Fruit fly (Drosophila melanogaster): ENCODE data around the gene Marcal1.

Gene Marcal1

dm6 chr2L:4982098-4982646 is 26.9 kb downstream of the Marcal1 start:
- TF ChIP-seq hkb (optimal IDR thresholded peaks at IDR 0.05) = no peak
- TF ChIP-seq hkb (GFP tag; IDR thresholded peaks at IDR 0.05) = no peak
- TF ChIP-seq onecut (GFP tag; IDR thresholded peaks at IDR 0.05) = peak; percentile 60
- no peak for TF ChIP-seq kah (GFP tag; optimal IDR thresholded peaks at IDR 0.05)
- no peak for TF ChIP-seq lov (optimal IDR thresholded peaks at IDR 0.05)
- 0 out of 3 replicates have a peak, but pooled peaks have one; percentile 42 for TF ChIP-seq lov (GFP tag; IDR thresholded peaks at IDR 0.05)
- TF ChIP-seq scrt (GFP tag; optimal IDR thresholded peaks at IDR 0.05) = peak; percentile 58
- TF ChIP-seq CG10431 (GFP tag; optimal IDR thresholded peaks at IDR 0.05) = no peak
- TF ChIP-seq Med (GFP tag) = peak; percentile 78
- peak; percentile 61 for TF ChIP-seq sens (GFP tag)
- TF ChIP-seq Ets65A (GFP tag) = peak; percentile 88

DNA sequence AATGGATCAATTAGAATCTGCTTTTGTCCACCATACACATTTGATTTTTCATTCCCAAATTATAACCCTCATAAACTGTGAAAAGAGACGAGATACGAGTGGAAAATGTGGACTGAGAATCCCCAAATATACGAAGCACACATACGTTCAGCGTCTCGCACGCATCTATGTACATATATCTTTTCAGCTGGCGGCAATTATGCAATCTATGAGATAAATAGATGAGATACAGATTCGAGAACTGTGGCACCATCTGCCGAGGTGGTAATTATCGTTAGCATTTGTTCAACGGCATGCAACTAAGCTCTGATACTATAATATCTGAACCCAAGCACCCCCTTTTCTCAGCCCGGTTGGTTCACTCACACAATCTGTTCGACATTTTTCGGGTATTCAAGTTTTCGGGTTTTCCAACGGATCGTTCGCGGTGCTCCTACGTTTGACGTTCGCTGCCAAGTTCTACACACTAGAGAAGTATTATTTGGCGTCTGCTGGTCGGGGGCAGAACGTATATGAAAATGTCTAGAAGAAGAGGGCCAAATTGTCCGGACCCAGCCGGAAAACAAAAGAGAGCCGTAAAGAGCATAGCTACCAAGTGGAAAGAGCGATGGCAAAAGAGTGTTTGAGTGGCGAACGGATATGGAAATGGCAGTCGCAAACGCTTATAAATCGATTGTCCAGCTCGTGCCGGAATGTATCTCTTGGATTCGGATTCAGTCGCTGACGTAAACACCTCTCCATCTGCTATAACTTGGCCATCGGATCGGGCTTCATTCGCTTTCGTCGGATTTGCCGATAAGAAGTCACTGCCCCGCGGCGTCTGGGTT is 39.9 kb downstream of the Marcal1 start:
- no peak for TF ChIP-seq CG34376 (GFP tag; optimal IDR thresholded peaks at IDR 0.05)
- no peak for TF ChIP-seq CG1792 (GFP tag; optimal IDR thresholded peaks at IDR 0.05)
- TF ChIP-seq CG6854 (GFP tag; optimal IDR thresholded peaks at IDR 0.05) = no peak
- TF ChIP-seq Dbx (GFP tag; IDR thresholded peaks at IDR 0.05) = no peak
- no peak for TF ChIP-seq Dip3 (GFP tag; optimal IDR thresholded peaks at IDR 0.05)
- no peak for TF ChIP-seq ham (GFP tag; IDR thresholded peaks at IDR 0.05)
- peak; percentile 11; the same call in 1 of the 2 replicates for TF ChIP-seq CG32532 (GFP tag; IDR thresholded peaks at IDR 0.05)
- TF ChIP-seq HmgZ (tag; optimal IDR thresholded peaks at IDR 0.05) = no peak
- no peak for TF ChIP-seq stc (GFP tag; IDR thresholded peaks at IDR 0.05)
- TF ChIP-seq CG13296 (GFP tag; optimal IDR thresholded peaks at IDR 0.05) = peak; percentile 11
- TF ChIP-seq Jarid2 (GFP tag; optimal IDR thresholded peaks at IDR 0.05) = no peak
- no peak for TF ChIP-seq fru (optimal IDR thresholded peaks at IDR 0.05)
- TF ChIP-seq zen (tag; optimal IDR thresholded peaks at IDR 0.05) = no peak
- no peak for TF ChIP-seq CG9817 (tag; optimal IDR thresholded peaks at IDR 0.05)
- TF ChIP-seq CG15479 (GFP tag; optimal IDR thresholded peaks at IDR 0.05) = peak; percentile 35
- TF ChIP-seq Trl (optimal IDR thresholded peaks at IDR 0.05) = peak; percentile 52 to 77
- no peak for TF ChIP-seq Trl (GFP tag; optimal IDR thresholded peaks at IDR 0.05)
- no peak for TF ChIP-seq maf-S (GFP tag; optimal IDR thresholded peaks at IDR 0.05)
- no peak for TF ChIP-seq CG15696 (tag; optimal IDR thresholded peaks at IDR 0.05)
- no peak for TF ChIP-seq CG16779 (GFP tag; IDR thresholded peaks at IDR 0.05)
- TF ChIP-seq Fer2 (tag; optimal IDR thresholded peaks at IDR 0.05) = no peak
- peak; percentile 33 for TF ChIP-seq CG10543 (GFP tag; optimal IDR thresholded peaks at IDR 0.05)
- TF ChIP-seq Scr (GFP tag; IDR thresholded peaks at IDR 0.05; ENCODE audit: partially characterized antibody) = peak; percentile 22; the same call in 1 of the 2 replicates
- no peak for TF ChIP-seq CG14710 (tag; optimal IDR thresholded peaks at IDR 0.05)
- TF ChIP-seq Drgx (GFP tag; IDR thresholded peaks at IDR 0.05) = no peak
- TF ChIP-seq chinmo (GFP tag; IDR thresholded peaks at IDR 0.05; ENCODE audit: partially characterized antibody) = 0 out of 4 replicates have a peak, but pooled peaks have one; percentile 28
- TF ChIP-seq CG12769 (tag; optimal IDR thresholded peaks at IDR 0.05) = peak; percentile 66
- peak; percentile 50 for TF ChIP-seq sens (GFP tag)
- no peak for TF ChIP-seq sob (GFP tag; IDR thresholded peaks at IDR 0.05)
- TF ChIP-seq Pdp1 (GFP tag; optimal IDR thresholded peaks at IDR 0.05) = peak in 1 of 2 experiments; percentile 95
- TF ChIP-seq CG31224 (GFP tag; IDR thresholded peaks at IDR 0.05) = no peak
- no peak for TF ChIP-seq fd64A (GFP tag; optimal IDR thresholded peaks at IDR 0.05)
- peak; percentile 86 for TF ChIP-seq sd (tag; optimal IDR thresholded peaks at IDR 0.05)
- TF ChIP-seq CG17385 (GFP tag; optimal IDR thresholded peaks at IDR 0.05) = peak; percentile 34
- no peak for TF ChIP-seq Nf-YC (tag; optimal IDR thresholded peaks at IDR 0.05)
- peak; percentile 71 for TF ChIP-seq Deaf1 (tag; optimal IDR thresholded peaks at IDR 0.05)
- peak; percentile 73 for TF ChIP-seq Med (GFP tag)
- TF ChIP-seq CG3163 (GFP tag; optimal IDR thresholded peaks at IDR 0.05) = peak; percentile 93

Data from whole organism, embryonic.